Worm (Caenorhabditis elegans) whole organism, L1 larva: ENCODE data around the gene F08B12.11.

Experiments used
- aly-2 ChIP-seq: fragments of 150-350 bp; optimal IDR thresholded peaks from 2 replicates; lab custom pipeline; 2014; ENCODE audit warnings: missing biosample characterization, missing genetic modification characterization
- ama-1 ChIP-seq: fragments of 150-350 bp; optimal IDR thresholded peaks from 2 replicates; lab custom pipeline; 2014
- blmp-1 ChIP-seq: fragments of 150-350 bp; optimal IDR thresholded peaks from 2 replicates; lab custom pipeline; 2014; ENCODE audit warnings: missing biosample characterization, missing genetic modification characterization
- ceh-82 ChIP-seq, 3 experiments: fragments of 150-350 bp in 1 of 3; sonication (generic microtip) in 2 of 3; optimal IDR thresholded peaks; 2 replicates each; lab custom pipeline; 2014 to 2017; ENCODE audit warnings: missing biosample characterization in 3 of 3, missing genetic modification characterization in 3 of 3
- ces-1 ChIP-seq: fragments of 150-350 bp; optimal IDR thresholded peaks from 2 replicates; lab custom pipeline; 2014; ENCODE audit warnings: missing biosample characterization, missing genetic modification reagents, missing genetic modification characterization
- efl-1 ChIP-seq, 4 experiments: fragments of 150-350 bp; optimal IDR thresholded peaks in 3 of 4; peaks in 1 of 4; 1 replicate in 1 of 4; 2 replicates in 3 of 4; lab custom pipeline; 2014; ENCODE audit warnings: missing biosample characterization in 2 of 4, missing genetic modification characterization in 2 of 4, missing genetic modification reagents in 2 of 4
- egl-27 ChIP-seq, 2 experiments: fragments of 150-350 bp in 1 of 2; sonication (generic microtip); optimal IDR thresholded peaks; 3 replicates each; lab custom pipeline; 2017 to 2018; ENCODE audit warnings: missing biosample characterization in 2 of 2, missing genetic modification characterization in 2 of 2, missing genetic modification reagents in 2 of 2
- elt-2 ChIP-seq: sonication (generic microtip); optimal IDR thresholded peaks from 2 replicates; lab custom pipeline; 2016; ENCODE audit warnings: missing genetic modification characterization, mild to moderate bottlenecking, inconsistent platforms, missing compliant biosample characterization, missing genetic modification reagents
- ets-5 ChIP-seq: fragments of 200-800 bp; sonication (Bioruptor generic); IDR thresholded peaks from 2 replicates; pipeline ENCODE4 v1.3.6; 2022; ENCODE audit warnings: missing genetic modification characterization, missing compliant biosample characterization
- fos-1 ChIP-seq: fragments of 150-350 bp; optimal IDR thresholded peaks from 2 replicates; lab custom pipeline; 2014; ENCODE audit warnings: missing biosample characterization, missing genetic modification characterization
- grh-1 ChIP-seq: fragments of 200-800 bp; sonication (Bioruptor generic); IDR thresholded peaks from 2 replicates; pipeline ENCODE4 v1.3.6; 2022; ENCODE audit warnings: missing genetic modification reagents, missing genetic modification characterization, missing compliant biosample characterization
- hpl-2 ChIP-seq: fragments of 150-350 bp; optimal IDR thresholded peaks from 2 replicates; lab custom pipeline; 2014; ENCODE audit warnings: missing biosample characterization, missing genetic modification reagents, missing genetic modification characterization
- lin-14 ChIP-seq: fragments of 200-800 bp; sonication (Bioruptor generic); optimal IDR thresholded peaks from 2 replicates; lab custom pipeline; 2018; ENCODE audit warnings: mild to moderate bottlenecking, missing genetic modification characterization, moderate library complexity, missing compliant biosample characterization
- lin-15B ChIP-seq: fragments of 150-350 bp; sonication (generic microtip); optimal IDR thresholded peaks from 3 replicates; lab custom pipeline; 2014; ENCODE audit warnings: missing biosample characterization, missing genetic modification characterization
- lin-35 ChIP-seq, 2 experiments: fragments of 150-350 bp; optimal IDR thresholded peaks; 2 replicates each; lab custom pipeline; 2014; ENCODE audit warnings: missing biosample characterization in 2 of 2, missing genetic modification characterization in 2 of 2, missing genetic modification reagents in 2 of 2
- mdl-1 ChIP-seq, 2 experiments: fragments of 150-350 bp; optimal IDR thresholded peaks; 2 replicates each; lab custom pipeline; 2014 to 2017; ENCODE audit warnings: missing biosample characterization in 2 of 2, missing genetic modification characterization in 2 of 2, inconsistent platforms in 1 of 2
- mef-2 ChIP-seq: fragments of 150-350 bp; optimal IDR thresholded peaks from 2 replicates; lab custom pipeline; 2014; ENCODE audit warnings: missing biosample characterization, missing genetic modification characterization
- nhr-12 ChIP-seq: sonication (generic microtip); optimal IDR thresholded peaks from 2 replicates; lab custom pipeline; 2017; ENCODE audit warnings: missing biosample characterization, missing genetic modification characterization
- nhr-237 ChIP-seq: fragments of 150-350 bp; optimal IDR thresholded peaks from 2 replicates; lab custom pipeline; 2014; ENCODE audit warnings: missing biosample characterization, missing genetic modification characterization
- nhr-71 ChIP-seq: sonication (generic microtip); optimal IDR thresholded peaks from 2 replicates; lab custom pipeline; 2016; ENCODE audit warnings: mild to moderate bottlenecking, missing genetic modification characterization, moderate library complexity, missing compliant biosample characterization
- nhr-84 ChIP-seq: sonication (generic microtip); optimal IDR thresholded peaks from 2 replicates; lab custom pipeline; 2017; ENCODE audit warnings: missing biosample characterization, missing genetic modification characterization
- pax-3 ChIP-seq: fragments of 200-800 bp; sonication (Bioruptor generic); optimal IDR thresholded peaks from 2 replicates; lab custom pipeline; 2018; ENCODE audit warnings: mild to moderate bottlenecking, missing genetic modification characterization, moderate library complexity, missing compliant biosample characterization
- pqm-1 ChIP-seq: sonication (generic microtip); optimal IDR thresholded peaks from 3 replicates; lab custom pipeline; 2017; ENCODE audit warnings: missing biosample characterization, missing genetic modification characterization
- rnt-1 ChIP-seq: sonication (generic microtip); optimal IDR thresholded peaks from 2 replicates; lab custom pipeline; 2016; ENCODE audit warnings: mild to moderate bottlenecking, missing genetic modification characterization, moderate library complexity, missing compliant biosample characterization
- snu-23 ChIP-seq: sonication (generic microtip); optimal IDR thresholded peaks from 2 replicates; lab custom pipeline; 2016; ENCODE audit warnings: missing genetic modification characterization, missing compliant biosample characterization
- sox-4 ChIP-seq: sonication (generic microtip); optimal IDR thresholded peaks from 2 replicates; lab custom pipeline; 2016; ENCODE audit warnings: missing genetic modification characterization, missing compliant biosample characterization
- tbx-2 ChIP-seq: sonication (generic microtip); optimal IDR thresholded peaks from 2 replicates; lab custom pipeline; 2016; ENCODE audit warnings: missing genetic modification characterization, missing compliant biosample characterization
- unc-130 ChIP-seq: fragments of 150-350 bp; optimal IDR thresholded peaks from 2 replicates; lab custom pipeline; 2017; ENCODE audit warnings: missing biosample characterization, missing genetic modification characterization, inconsistent platforms
- unc-86 ChIP-seq: sonication (generic microtip); optimal IDR thresholded peaks from 2 replicates; lab custom pipeline; 2016; ENCODE audit warnings: missing genetic modification characterization, missing compliant biosample characterization
- zag-1 ChIP-seq: fragments of 150-350 bp; optimal IDR thresholded peaks from 2 replicates; lab custom pipeline; 2014; ENCODE audit warnings: missing biosample characterization, missing genetic modification characterization

Gene F08B12.11

DNA sequence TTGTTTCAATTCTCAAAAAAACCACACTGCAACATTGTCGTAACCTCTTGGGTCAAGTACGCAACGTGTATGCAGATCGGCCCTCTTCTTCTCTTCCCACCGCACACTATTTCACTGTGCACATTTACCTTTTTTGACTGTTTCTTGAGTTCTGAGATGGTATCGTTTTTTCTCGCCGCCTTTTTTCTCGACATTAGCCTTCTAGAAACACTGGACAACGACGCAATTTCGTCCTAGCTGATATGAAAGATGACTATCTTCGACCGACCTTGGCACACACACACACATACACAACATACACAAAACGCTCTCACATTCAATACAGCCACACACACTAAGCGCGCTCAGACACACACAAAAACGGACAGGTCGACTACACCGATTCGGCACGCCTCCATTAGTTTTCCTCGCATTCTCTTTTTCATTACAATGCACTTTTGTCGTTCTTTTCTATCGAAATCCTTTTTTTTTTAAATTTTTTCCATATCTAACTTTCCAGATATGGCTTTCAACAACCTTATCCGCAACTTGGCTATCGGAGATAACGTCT, 45.4 kb upstream of the F08B12.11 start, which contains the start of gene aco-1 (continued):
- no peak for TF ChIP-seq hpl-2 (GFP tag; lab: Kevin White, UChicago)
- TF ChIP-seq ama-1 (lab: Kevin White, UChicago): no peak
- no peak for TF ChIP-seq sox-4 (tag; lab: Kevin White, UChicago)
- TF ChIP-seq mef-2: no peak
- TF ChIP-seq ceh-82 (tag; optimal IDR thresholded peaks at IDR 0.05; lab: Kevin White, UChicago): peak in 1 of 3 experiments; percentile 24
- no peak for TF ChIP-seq zag-1 (tag; lab: Kevin White, UChicago)

DNA sequence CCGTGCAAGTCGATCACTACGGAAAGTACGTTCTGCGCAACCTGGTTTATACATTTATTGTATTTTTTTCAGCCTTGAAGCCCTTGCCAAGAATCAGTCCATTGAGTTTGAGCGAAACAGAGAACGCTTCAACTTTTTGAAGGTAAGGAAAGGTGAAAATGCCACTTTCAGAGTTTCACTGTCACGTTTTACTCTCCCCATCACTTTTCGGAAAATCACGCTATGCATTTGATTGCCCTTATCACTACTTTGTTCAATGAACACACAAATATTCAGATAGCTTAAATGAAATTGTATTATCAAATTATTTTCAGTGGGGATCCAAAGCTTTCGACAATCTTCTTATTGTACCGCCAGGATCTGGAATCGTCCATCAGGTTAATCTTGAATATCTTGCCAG, 44.4 kb upstream of the F08B12.11 start:
- TF ChIP-seq efl-1 (optimal IDR thresholded peaks at IDR 0.05; lab: Kevin White, UChicago): no peak
- TF ChIP-seq efl-1 (GFP tag; optimal IDR thresholded peaks at IDR 0.05 in 1 of 2; lab: Kevin White, UChicago): peak in 1 of 2 experiments; percentile 73
- TF ChIP-seq pqm-1 (tag; lab: Kevin White, UChicago): no peak
- no peak for TF ChIP-seq nhr-84 (tag; lab: Kevin White, UChicago)
- peak in 1 of 2 experiments; percentile 56 for TF ChIP-seq lin-35 (GFP tag; optimal IDR thresholded peaks at IDR 0.05; lab: Kevin White, UChicago)
- TF ChIP-seq elt-2 (tag; lab: Kevin White, UChicago): peak; percentile 33
- TF ChIP-seq, all 84 proteins: peak for 3

DNA sequence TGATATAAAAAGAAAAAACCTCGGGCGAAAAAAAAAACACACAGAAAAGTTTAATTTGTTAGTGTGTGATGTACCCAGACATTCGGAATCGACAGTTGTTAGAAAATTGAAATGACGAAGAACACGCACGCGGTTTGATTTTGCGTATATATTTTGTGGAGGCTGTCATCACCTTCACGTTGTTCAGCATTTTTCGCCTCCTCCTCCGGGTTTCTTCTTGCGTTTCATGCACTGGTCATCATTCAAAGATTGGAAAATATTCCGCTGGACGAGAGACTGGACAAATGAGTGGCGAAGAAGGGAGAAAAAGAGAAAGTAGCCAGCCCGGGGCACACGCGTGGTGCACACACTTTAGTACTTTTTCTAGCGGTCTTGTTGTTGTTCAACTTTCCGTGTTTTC, 40.0 kb upstream of the F08B12.11 start:
- TF ChIP-seq mef-2 (no peak), nhr-237 (tag; lab: Kevin White, UChicago) (no peak), lin-14 (peak; percentile 69), blmp-1 (tag; lab: Kevin White, UChicago) (peak; percentile 19), nhr-71 (peak; percentile 43), nhr-12 (tag; lab: Kevin White, UChicago) (no peak), mdl-1 (tag; optimal IDR thresholded peaks at IDR 0.05; lab: Kevin White, UChicago) (peak in 1 of 2 experiments; percentile 3), rnt-1 (tag; lab: Kevin White, UChicago) (peak; percentile 47), snu-23 (GFP tag; lab: Kevin White, UChicago) (peak; percentile 9), unc-130 (tag; lab: Kevin White, UChicago) (peak; percentile 45)
- TF ChIP-seq, all 84 proteins: peak for 7

DNA sequence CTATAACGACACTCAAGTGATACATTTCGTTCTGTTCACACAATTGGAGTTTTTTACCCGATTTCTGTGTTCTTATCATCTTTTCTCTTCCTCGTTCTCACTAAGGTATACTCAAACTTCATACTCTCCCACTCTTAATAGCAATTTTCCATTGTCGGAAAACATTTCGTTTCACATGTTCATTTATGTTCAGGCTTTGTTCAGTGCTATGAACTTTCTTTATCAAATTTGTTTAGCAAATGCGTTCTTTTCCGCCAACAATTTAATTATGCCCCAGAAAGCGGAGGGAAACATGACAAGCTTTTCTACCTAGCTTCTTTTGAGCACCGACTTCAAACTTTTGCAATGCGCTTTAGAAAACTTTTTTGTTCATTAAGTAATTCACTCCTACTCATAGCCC, 39.4 kb upstream of the F08B12.11 start:
- TF ChIP-seq lin-15B (tag; lab: Kevin White, UChicago) (no peak), fos-1 (tag; lab: Kevin White, UChicago) (no peak)

DNA sequence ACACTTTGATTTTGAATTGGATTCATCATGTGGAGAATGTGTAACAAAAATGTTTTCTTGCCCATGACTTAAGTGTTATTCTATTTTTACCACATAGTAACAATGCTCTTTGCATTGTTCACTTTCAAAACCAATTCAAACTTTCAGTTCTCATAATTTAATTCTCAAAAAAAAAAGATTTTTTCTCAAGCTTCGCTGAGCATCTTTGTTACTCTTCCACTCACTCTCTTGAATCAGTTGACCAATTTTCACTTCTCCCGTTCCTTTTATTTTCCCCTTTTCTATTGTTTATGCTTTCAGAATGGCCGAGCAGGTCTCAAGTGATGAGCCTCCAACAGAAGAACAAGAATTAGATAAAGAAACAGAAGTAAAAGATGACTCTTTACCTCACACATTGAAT, 38.7 kb upstream of the F08B12.11 start, which contains the start of gene oct-2:
TSS of gene oct-2 (plus strand) at position 301 of the 400 bp plus-strand sequence.
- TF ChIP-seq lin-35 (GFP tag; optimal IDR thresholded peaks at IDR 0.05; lab: Kevin White, UChicago) (no peak), tbx-2 (tag; lab: Kevin White, UChicago) (no peak), blmp-1 (tag; lab: Kevin White, UChicago) (no peak), ama-1 (lab: Kevin White, UChicago) (no peak), mdl-1 (tag; optimal IDR thresholded peaks at IDR 0.05; lab: Kevin White, UChicago) (no peak), unc-86 (tag; lab: Kevin White, UChicago) (no peak), grh-1 (GFP tag; lab: Robert Waterston, UW) (no peak)

DNA sequence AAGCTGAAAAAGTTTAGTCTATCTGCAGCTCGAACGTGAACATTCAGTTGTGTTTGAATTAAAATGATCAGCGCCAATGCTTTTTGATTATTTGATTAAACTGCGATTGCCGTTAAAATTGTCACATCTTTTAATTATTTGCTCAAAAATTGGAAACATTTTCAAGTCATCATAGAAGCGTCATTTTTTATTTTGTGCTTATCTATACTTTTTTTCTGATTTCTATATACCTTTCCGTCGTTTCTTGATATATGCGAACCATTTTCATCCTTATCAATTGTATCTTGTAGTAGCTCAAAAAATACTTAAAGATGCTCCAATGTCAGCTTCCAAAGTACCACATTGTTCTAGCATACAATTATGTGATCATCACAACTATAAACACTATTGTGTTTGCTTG, 33.6 kb upstream of the F08B12.11 start:
- TF ChIP-seq elt-2 (tag; lab: Kevin White, UChicago) (peak; percentile 71), pax-3 (tag; lab: Kevin White, UChicago) (no peak)
- TF ChIP-seq, all 84 proteins: peak for 1

DNA sequence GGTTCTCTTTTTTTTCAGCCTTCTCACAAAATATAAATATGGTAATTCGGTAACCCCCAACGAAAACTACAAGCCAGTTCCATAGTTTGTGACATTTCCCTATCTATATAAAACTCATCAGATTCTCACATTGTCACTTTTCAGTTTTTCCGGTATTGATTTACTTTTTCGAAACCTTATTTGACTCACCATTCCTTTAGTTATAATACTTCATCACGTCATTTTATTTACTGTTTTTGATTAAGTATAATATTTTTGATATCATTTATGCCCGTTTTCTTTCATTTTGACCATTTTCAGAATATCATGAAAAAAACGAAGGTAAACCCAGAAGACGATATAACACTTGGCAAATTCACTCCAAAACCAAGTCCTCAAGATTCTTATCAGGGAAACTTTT, 33.0 kb upstream of the F08B12.11 start, which contains the start of gene pgp-3:
TSS of gene pgp-3 (plus strand) at position 301 of the 400 bp plus-strand sequence.
- TF ChIP-seq lin-15B (tag; lab: Kevin White, UChicago) (no peak), nhr-237 (tag; lab: Kevin White, UChicago) (no peak), ama-1 (lab: Kevin White, UChicago) (no peak), aly-2 (tag; lab: Kevin White, UChicago) (no peak), egl-27 (tag; optimal IDR thresholded peaks at IDR 0.05; lab: Kevin White, UChicago) (no peak), ces-1 (GFP tag; lab: Kevin White, UChicago) (no peak), mef-2 (no peak), elt-2 (tag; lab: Kevin White, UChicago) (no peak), ets-5 (GFP tag; lab: Robert Waterston, UW) (no peak)
- TF ChIP-seq, all 84 proteins: peak for 0
